Fruit fly (Drosophila melanogaster) whole organism, embryonic: ENCODE results near the gene CG15446.

Experiments used
- CG10462 ChIP-seq: fragments of 200-800 bp; sonication (Bioruptor generic); optimal IDR thresholded peaks from 2 replicates; lab custom pipeline; 2016; ENCODE audit warnings: missing biosample characterization, missing genetic modification characterization
- CG11398 ChIP-seq: fragments of 200-800 bp; sonication (Bioruptor generic); optimal IDR thresholded peaks from 2 replicates; lab custom pipeline; 2016; ENCODE audit warnings: missing biosample characterization, missing genetic modification characterization
- CG1233 ChIP-seq: fragments of 200-800 bp; sonication (Bioruptor generic); optimal IDR thresholded peaks from 4 replicates; lab custom pipeline; 2018; ENCODE audit warnings: missing biosample characterization, mild to moderate bottlenecking, missing genetic modification characterization
- CG12744 ChIP-seq: fragments of 200-800 bp; sonication (Bioruptor generic); optimal IDR thresholded peaks from 2 replicates; lab custom pipeline; 2016; ENCODE audit warnings: missing biosample characterization, missing genetic modification characterization
- CG13123 ChIP-seq: fragments of 200-800 bp; sonication (Bioruptor generic); optimal IDR thresholded peaks from 2 replicates; lab custom pipeline; 2016; ENCODE audit warnings: missing biosample characterization, missing genetic modification characterization
- CG14965 ChIP-seq: fragments of 200-800 bp; sonication (Bioruptor generic); optimal IDR thresholded peaks from 2 replicates; lab custom pipeline; 2016; ENCODE audit warnings: missing biosample characterization, missing genetic modification characterization, borderline replicate concordance
- CG1603 ChIP-seq: fragments of 200-800 bp; sonication (Bioruptor generic); optimal IDR thresholded peaks from 2 replicates; lab custom pipeline; 2019; ENCODE audit warnings: missing biosample characterization, mild to moderate bottlenecking, missing genetic modification characterization, moderate library complexity
- CG17829 ChIP-seq: fragments of 200-800 bp; optimal IDR thresholded peaks from 2 replicates; lab custom pipeline; 2019; ENCODE audit warnings: missing biosample characterization, mild to moderate bottlenecking, missing genetic modification characterization, moderate library complexity
- CG2712 ChIP-seq: fragments of 200-800 bp; optimal IDR thresholded peaks from 3 replicates; lab custom pipeline; 2019; ENCODE audit warnings: missing biosample characterization, mild to moderate bottlenecking, missing genetic modification characterization, moderate library complexity
- CG3065 ChIP-seq: fragments of 200-800 bp; sonication (Bioruptor generic); optimal IDR thresholded peaks from 2 replicates; lab custom pipeline; 2016; ENCODE audit warnings: missing biosample characterization, missing genetic modification characterization
- CG3995 ChIP-seq: fragments of 200-800 bp; sonication (Bioruptor generic); optimal IDR thresholded peaks from 3 replicates; lab custom pipeline; 2016; ENCODE audit warnings: missing biosample characterization, missing genetic modification characterization
- CG5180 ChIP-seq: fragments of 200-800 bp; sonication (Bioruptor generic); optimal IDR thresholded peaks from 3 replicates; lab custom pipeline; 2017; ENCODE audit warnings: missing biosample characterization, missing genetic modification characterization, mild to moderate bottlenecking, moderate library complexity, missing genetic modification reagents
- CG6254 ChIP-seq: fragments of 200-800 bp; sonication (Bioruptor generic); optimal IDR thresholded peaks from 3 replicates; lab custom pipeline; 2017; ENCODE audit warnings: mild to moderate bottlenecking, missing biosample characterization, missing genetic modification reagents, missing genetic modification characterization
- CG7928 ChIP-seq: fragments of 200-800 bp; sonication (Bioruptor generic); optimal IDR thresholded peaks from 2 replicates; lab custom pipeline; 2017; ENCODE audit warnings: missing biosample characterization, mild to moderate bottlenecking, missing genetic modification characterization
- CG8944 ChIP-seq: fragments of 200-800 bp; sonication (Bioruptor generic); optimal IDR thresholded peaks from 3 replicates; lab custom pipeline; 2016; ENCODE audit warnings: missing biosample characterization, missing genetic modification characterization
- CG9215 ChIP-seq: fragments of 200-800 bp; sonication (Bioruptor generic); IDR thresholded peaks from 2 replicates; pipeline ENCODE4 v1.3.6; 2022; ENCODE audit warnings: missing biosample characterization, missing genetic modification characterization
- CkIIα-i1 ChIP-seq: fragments of 200-800 bp; sonication (Bioruptor generic); IDR thresholded peaks from 2 replicates; pipeline ENCODE4 v1.3.6; 2022; ENCODE audit warnings: missing biosample characterization, missing genetic modification characterization
- CrebB ChIP-seq: fragments of 200-800 bp; sonication (Bioruptor generic); optimal IDR thresholded peaks from 3 replicates; lab custom pipeline; 2018; ENCODE audit warnings: missing biosample characterization, mild to moderate bottlenecking, missing genetic modification characterization
- Dad ChIP-seq: fragments of 200-800 bp; sonication (Bioruptor generic); optimal IDR thresholded peaks from 3 replicates; lab custom pipeline; 2016; ENCODE audit warnings: missing biosample characterization, missing genetic modification characterization
- Dbx ChIP-seq: fragments of 200-800 bp; sonication (Bioruptor generic); IDR thresholded peaks from 3 replicates; pipeline ENCODE4 v1.3.6; 2022; ENCODE audit warnings: missing biosample characterization, missing genetic modification characterization
- E2f1 ChIP-seq: fragments of 200-800 bp; sonication (Bioruptor generic); IDR thresholded peaks from 2 replicates; pipeline ENCODE4 v1.3.6; 2022; ENCODE audit warnings: missing biosample characterization, missing genetic modification characterization
- E2f2 ChIP-seq: fragments of 200-800 bp; sonication (Bioruptor generic); IDR thresholded peaks from 2 replicates; pipeline ENCODE4 v1.3.6; 2022; ENCODE audit warnings: missing biosample characterization, missing genetic modification characterization
- ERR ChIP-seq: fragments of 200-800 bp; sonication (Bioruptor generic); optimal IDR thresholded peaks from 2 replicates; lab custom pipeline; 2016; ENCODE audit warnings: missing biosample characterization, missing genetic modification characterization
- Elba2 ChIP-seq: fragments of 200-800 bp; sonication (Bioruptor generic); optimal IDR thresholded peaks from 3 replicates; lab custom pipeline; 2016; ENCODE audit warnings: missing biosample characterization, missing genetic modification characterization
- Mes4 ChIP-seq: fragments of 200-800 bp; sonication (Bioruptor generic); optimal IDR thresholded peaks from 2 replicates; lab custom pipeline; 2016; ENCODE audit warnings: missing biosample characterization, missing genetic modification characterization
- Myb ChIP-seq: fragments of 200-800 bp; sonication (Bioruptor generic); optimal IDR thresholded peaks from 2 replicates; lab custom pipeline; 2016; ENCODE audit warnings: missing biosample characterization, missing genetic modification characterization
- Nf-YA ChIP-seq: fragments of 200-800 bp; sonication (Bioruptor generic); IDR thresholded peaks from 2 replicates; pipeline ENCODE4 v1.3.6; 2022; ENCODE audit warnings: missing biosample characterization, missing genetic modification characterization
- abd-A ChIP-seq: fragments of 200-800 bp; sonication (Bioruptor generic); optimal IDR thresholded peaks from 3 replicates; lab custom pipeline; 2019; ENCODE audit warnings: missing biosample characterization, mild to moderate bottlenecking, missing genetic modification characterization, moderate library complexity
- cad ChIP-seq: fragments of >200 bp; optimal IDR thresholded peaks from 2 replicates; lab custom pipeline; 2017; ENCODE audit warnings: missing biosample characterization, missing genetic modification characterization
- crc ChIP-seq: fragments of 200-800 bp; sonication (Bioruptor generic); optimal IDR thresholded peaks from 2 replicates; lab custom pipeline; 2016; ENCODE audit warnings: missing biosample characterization, missing genetic modification characterization
- da ChIP-seq: fragments of 200-800 bp; sonication (Bioruptor generic); optimal IDR thresholded peaks from 2 replicates; lab custom pipeline; 2016; ENCODE audit warnings: missing biosample characterization, missing genetic modification characterization
- danr ChIP-seq: fragments of 200-800 bp; sonication (Bioruptor generic); IDR thresholded peaks from 2 replicates; pipeline ENCODE4 v1.3.6; 2022; ENCODE audit warnings: missing biosample characterization, missing genetic modification characterization
- dati ChIP-seq: fragments of 200-800 bp; sonication (Bioruptor generic); IDR thresholded peaks from 2 replicates; pipeline ENCODE4 v1.3.6; 2022; ENCODE audit warnings: missing biosample characterization, missing genetic modification characterization
- disco-r ChIP-seq: fragments of 200-800 bp; sonication (Bioruptor generic); optimal IDR thresholded peaks from 2 replicates; lab custom pipeline; 2016; ENCODE audit warnings: missing biosample characterization, missing genetic modification characterization
- emc ChIP-seq: fragments of 200-800 bp; sonication (Bioruptor generic); optimal IDR thresholded peaks from 2 replicates; lab custom pipeline; 2016; ENCODE audit warnings: missing biosample characterization, missing genetic modification characterization
- gce ChIP-seq: fragments of 200-800 bp; sonication (Bioruptor generic); IDR thresholded peaks from 3 replicates; pipeline ENCODE4 v1.3.6; 2022; ENCODE audit warnings: missing biosample characterization, missing genetic modification characterization
- gsb-n ChIP-seq: fragments of 200-800 bp; sonication (Bioruptor generic); optimal IDR thresholded peaks from 3 replicates; lab custom pipeline; 2018; ENCODE audit warnings: missing biosample characterization, mild to moderate bottlenecking, missing genetic modification characterization
- hbn ChIP-seq: fragments of 200-800 bp; sonication (Bioruptor generic); IDR thresholded peaks from 2 replicates; pipeline ENCODE4 v1.3.6; 2022; ENCODE audit warnings: missing biosample characterization, missing genetic modification characterization; ENCODE audit not compliant: partially characterized antibody
- insv ChIP-seq, 2 experiments: fragments of 200-800 bp; sonication (Bioruptor generic); optimal IDR thresholded peaks; 3 replicates each; lab custom pipeline; 2016 to 2018; ENCODE audit warnings: missing biosample characterization in 2 of 2, missing genetic modification characterization in 2 of 2
- maf-S ChIP-seq: fragments of 200-800 bp; sonication (Bioruptor generic); optimal IDR thresholded peaks from 2 replicates; lab custom pipeline; 2016; ENCODE audit warnings: missing biosample characterization, missing genetic modification characterization
- mld ChIP-seq: fragments of 200-800 bp; sonication (Bioruptor generic); IDR thresholded peaks from 3 replicates; pipeline ENCODE4 v1.3.6; 2022; ENCODE audit warnings: missing biosample characterization, missing genetic modification characterization; ENCODE audit not compliant: partially characterized antibody
- org-1 ChIP-seq: fragments of 200-800 bp; sonication (Bioruptor generic); optimal IDR thresholded peaks from 2 replicates; lab custom pipeline; 2017; ENCODE audit warnings: missing biosample characterization, missing genetic modification characterization
- seq ChIP-seq: fragments of 200-800 bp; sonication (Bioruptor generic); IDR thresholded peaks from 2 replicates; pipeline ENCODE4 v1.3.6; 2022; ENCODE audit warnings: missing biosample characterization, missing genetic modification characterization
- stc ChIP-seq: fragments of 200-800 bp; sonication (Bioruptor generic); IDR thresholded peaks from 2 replicates; pipeline ENCODE4 v1.3.6; 2022; ENCODE audit warnings: missing biosample characterization, missing genetic modification characterization
- stwl ChIP-seq: fragments of 200-800 bp; sonication (Bioruptor generic); optimal IDR thresholded peaks from 3 replicates; lab custom pipeline; 2018; ENCODE audit warnings: missing biosample characterization, mild to moderate bottlenecking, missing genetic modification characterization, moderate library complexity
- unc-4 ChIP-seq: fragments of 200-800 bp; sonication (Bioruptor generic); IDR thresholded peaks from 2 replicates; pipeline ENCODE4 v1.3.6; 2022; ENCODE audit warnings: missing biosample characterization, missing genetic modification characterization; ENCODE audit not compliant: partially characterized antibody
- unpg ChIP-seq: fragments of 200-800 bp; sonication (Bioruptor generic); optimal IDR thresholded peaks from 3 replicates; lab custom pipeline; 2018; ENCODE audit warnings: missing biosample characterization, mild to moderate bottlenecking, missing genetic modification characterization, moderate library complexity
- wek ChIP-seq: fragments of 200-800 bp; sonication (Bioruptor generic); optimal IDR thresholded peaks from 3 replicates; lab custom pipeline; 2018; ENCODE audit warnings: missing biosample characterization, mild to moderate bottlenecking, missing genetic modification characterization, moderate library complexity
- zfh1 ChIP-seq: fragments of 200-800 bp; sonication (Bioruptor generic); IDR thresholded peaks from 3 replicates; pipeline ENCODE4 v1.3.6; 2022; ENCODE audit warnings: missing biosample characterization, missing genetic modification characterization

The CG15446 gene

dm6 chrX:21053099-21053715, 48.8 kb downstream of the CG15446 start (continued):
- TF ChIP-seq insv (GFP tag; optimal IDR thresholded peaks at IDR 0.05; lab: Kevin White, UChicago), result peak in 1 of 2 experiments; percentile 67
- peak; percentile 47; the same call in 1 of the 2 replicates for TF ChIP-seq Nf-YA (GFP tag; lab: Robert Waterston, UW)
- TF ChIP-seq CG8944 (GFP tag; lab: Kevin White, UChicago), result peak; percentile 52
- peak; percentile 31 for TF ChIP-seq CG6254 (GFP tag; lab: Kevin White, UChicago)
- TF ChIP-seq E2f2 (GFP tag; lab: Robert Waterston, UW), result peak; percentile 52
- TF ChIP-seq stwl (tag; lab: Kevin White, UChicago), result peak; percentile 39
- peak; percentile 68 for TF ChIP-seq unpg
- peak; percentile 71 for TF ChIP-seq maf-S (GFP tag; lab: Kevin White, UChicago)
- TF ChIP-seq mld, result peak; percentile 74; the same call in 1 of the 3 replicates
- peak; percentile 85 for TF ChIP-seq Dbx (GFP tag; lab: Robert Waterston, UW)
- peak; percentile 74 for TF ChIP-seq unc-4 (GFP tag; lab: Robert Waterston, UW)
- TF ChIP-seq CG12744 (GFP tag; lab: Kevin White, UChicago), result peak; percentile 24
- TF ChIP-seq disco-r (GFP tag; lab: Kevin White, UChicago), result peak; percentile 78
- TF ChIP-seq CG3065 (GFP tag; lab: Kevin White, UChicago), result peak; percentile 56
- TF ChIP-seq abd-A (tag; lab: Kevin White, UChicago), result peak; percentile 5
- peak; percentile 22 for TF ChIP-seq crc
- TF ChIP-seq wek (GFP tag; lab: Kevin White, UChicago), result peak; percentile 89
- peak; percentile 61 for TF ChIP-seq E2f1 (GFP tag; lab: Robert Waterston, UW)
- peak; percentile 58 for TF ChIP-seq CG5180 (GFP tag; lab: Kevin White, UChicago)
- no peak for TF ChIP-seq cad
- peak; percentile 58 for TF ChIP-seq CG17829 (tag; lab: Kevin White, UChicago)
- TF ChIP-seq ERR (GFP tag; lab: Kevin White, UChicago), result peak; percentile 62
- TF ChIP-seq Dad, result peak; percentile 75
- no peak for TF ChIP-seq Elba2 (GFP tag; lab: Kevin White, UChicago)
- peak; percentile 58 for TF ChIP-seq CG2712 (tag; lab: Kevin White, UChicago)
- peak; percentile 32 for TF ChIP-seq CG10462 (GFP tag; lab: Kevin White, UChicago)
- TF ChIP-seq seq (GFP tag; lab: Robert Waterston, UW), result peak; percentile 49; the same call in 1 of the 2 replicates
- TF ChIP-seq CG13123, result peak; percentile 42
- peak; percentile 87 for TF ChIP-seq CG1603 (tag; lab: Kevin White, UChicago)
- TF ChIP-seq CG11398, result peak; percentile 64
- TF ChIP-seq danr (GFP tag; lab: Robert Waterston, UW), result no peak
- TF ChIP-seq gsb-n (tag; lab: Kevin White, UChicago), result peak; percentile 59
- peak; percentile 87 for TF ChIP-seq gce (GFP tag; lab: Robert Waterston, UW)
- TF ChIP-seq CrebB (tag; lab: Kevin White, UChicago), result peak; percentile 88
- TF ChIP-seq CG1233 (GFP tag; lab: Kevin White, UChicago), result peak; percentile 84
- TF ChIP-seq stc (GFP tag; lab: Robert Waterston, UW), result peak; percentile 55; the same call in 1 of the 2 replicates
- TF ChIP-seq CkIIα-i1 (GFP tag; lab: Robert Waterston, UW), result no peak
- peak; percentile 64 for TF ChIP-seq CG3995 (GFP tag; lab: Kevin White, UChicago)
- TF ChIP-seq hbn (GFP tag; lab: Robert Waterston, UW), result peak; percentile 66
- no peak for TF ChIP-seq da (GFP tag; lab: Kevin White, UChicago)
- peak; percentile 63 for TF ChIP-seq dati
- peak; percentile 89 for TF ChIP-seq CG7928 (GFP tag; lab: Kevin White, UChicago)
- TF ChIP-seq zfh1 (GFP tag; lab: Robert Waterston, UW), result peak; percentile 76; the same call in 2 of the 3 replicates
- peak; percentile 16 for TF ChIP-seq CG14965 (GFP tag; lab: Kevin White, UChicago)
- peak; percentile 28; the same call in 1 of the 2 replicates for TF ChIP-seq CG9215 (GFP tag; lab: Robert Waterston, UW)
- TF ChIP-seq Myb (GFP tag; lab: Kevin White, UChicago), result peak; percentile 49
- TF ChIP-seq Mes4, result peak; percentile 81
- TF ChIP-seq emc (GFP tag; lab: Kevin White, UChicago), result peak; percentile 61
- TF ChIP-seq org-1 (GFP tag; lab: Kevin White, UChicago), result peak; percentile 72
